Worm (Caenorhabditis elegans): Measurements from ENCODE around the gene sod-4.

sod-4 gene

ce11 chrIII:9461894-9462784 is 38.0 kb downstream of the sod-4 start:
- TF ChIP-seq flh-1 (GFP tag; optimal IDR thresholded peaks at IDR 0.05), result no peak
- TF ChIP-seq lin-13 (tag; optimal IDR thresholded peaks at IDR 0.05), result no peak
- no peak for TF ChIP-seq nhr-2 (tag; optimal IDR thresholded peaks at IDR 0.05)
- no peak for TF ChIP-seq zip-8 (tag; optimal IDR thresholded peaks at IDR 0.05)
- no peak for TF ChIP-seq ceh-83 (GFP tag; optimal IDR thresholded peaks at IDR 0.05)
- TF ChIP-seq M03D4.4 (tag; optimal IDR thresholded peaks at IDR 0.05), result no peak
- TF ChIP-seq unc-120 (tag; optimal IDR thresholded peaks at IDR 0.05; ENCODE audit: poor library complexity, severe bottlenecking), result no peak
- TF ChIP-seq ceh-39 (tag; optimal IDR thresholded peaks at IDR 0.05), result no peak
- TF ChIP-seq hlh-1 (tag; optimal IDR thresholded peaks at IDR 0.05), result no peak
- TF ChIP-seq ztf-11 (tag; optimal IDR thresholded peaks at IDR 0.05), result no peak

- TF ChIP-seq hlh-1 (tag; optimal IDR thresholded peaks at IDR 0.05), result peak; percentile 88
- TF ChIP-seq unc-120 (tag; optimal IDR thresholded peaks at IDR 0.05; ENCODE audit: poor library complexity, severe bottlenecking), result peak; percentile 57
- TF ChIP-seq cnd-1 (tag; optimal IDR thresholded peaks at IDR 0.05), result no peak
- TF ChIP-seq unc-62 (GFP tag; optimal IDR thresholded peaks at IDR 0.05), result peak; percentile 89
- TF ChIP-seq ces-1 (GFP tag; optimal IDR thresholded peaks at IDR 0.05), result no peak
- TF ChIP-seq nhr-2 (tag; optimal IDR thresholded peaks at IDR 0.05), result no peak
- TF ChIP-seq unc-39 (tag; optimal IDR thresholded peaks at IDR 0.05), result no peak
These were observed 42.7 kb downstream of the sod-4 start for ce11 chrIII:9457192-9458103.

- TF ChIP-seq mep-1 (tag; optimal IDR thresholded peaks at IDR 0.05) (peak; percentile 79), snpc-4 (tag; optimal IDR thresholded peaks at IDR 0.05) (no peak), lin-32 (GFP tag; optimal IDR thresholded peaks at IDR 0.05) (no peak), elt-3 (tag; optimal IDR thresholded peaks at IDR 0.05) (no peak), unc-39 (tag; optimal IDR thresholded peaks at IDR 0.05) (no peak), pha-4 (tag; optimal IDR thresholded peaks at IDR 0.05) (peak; percentile 81), elt-1 (tag; optimal IDR thresholded peaks at IDR 0.05; ENCODE audit: borderline replicate concordance, insufficient read depth) (no peak), mab-5 (tag; optimal IDR thresholded peaks at IDR 0.05) (no peak), unc-62 (GFP tag; optimal IDR thresholded peaks at IDR 0.05) (peak; percentile 30), tbx-8 (GFP tag; optimal IDR thresholded peaks at IDR 0.05) (no peak), cnd-1 (tag; optimal IDR thresholded peaks at IDR 0.05) (peak; percentile 18), ztf-11 (tag; optimal IDR thresholded peaks at IDR 0.05) (no peak), lsy-2 (tag; optimal IDR thresholded peaks at IDR 0.05) (peak; percentile 96), flh-1 (GFP tag; optimal IDR thresholded peaks at IDR 0.05) (no peak), ceh-43 (GFP tag; optimal IDR thresholded peaks at IDR 0.05) (no peak), zip-8 (tag; optimal IDR thresholded peaks at IDR 0.05) (no peak), nhr-76 (tag; optimal IDR thresholded peaks at IDR 0.05) (no peak), nhr-237 (tag; optimal IDR thresholded peaks at IDR 0.05) (peak; percentile 7), lin-13 (tag; optimal IDR thresholded peaks at IDR 0.05) (peak; percentile 40), nhr-28 (tag; optimal IDR thresholded peaks at IDR 0.05) (no peak), ces-1 (GFP tag; optimal IDR thresholded peaks at IDR 0.05) (peak; percentile 45), ceh-83 (GFP tag; optimal IDR thresholded peaks at IDR 0.05) (no peak), ham-2 (GFP tag; optimal IDR thresholded peaks at IDR 0.05) (no peak), unc-120 (tag; optimal IDR thresholded peaks at IDR 0.05; ENCODE audit: poor library complexity, severe bottlenecking) (peak; percentile 50), M03D4.4 (tag; optimal IDR thresholded peaks at IDR 0.05) (no peak), mls-2 (tag; optimal IDR thresholded peaks at IDR 0.05) (peak; percentile 36), drap-1 (GFP tag; optimal IDR thresholded peaks at IDR 0.05) (peak; percentile 28), sptf-1 (tag; optimal IDR thresholded peaks at IDR 0.05) (peak; percentile 69), bed-3 (GFP tag; optimal IDR thresholded peaks at IDR 0.05) (no peak), hlh-1 (tag; optimal IDR thresholded peaks at IDR 0.05) (peak; percentile 3), blmp-1 (tag; optimal IDR thresholded peaks at IDR 0.05) (no peak), sem-2 (GFP tag; optimal IDR thresholded peaks at IDR 0.05) (no peak), nhr-2 (tag; optimal IDR thresholded peaks at IDR 0.05) (peak; percentile 2), nhr-12 (tag; optimal IDR thresholded peaks at IDR 0.05) (no peak), ceh-39 (tag; optimal IDR thresholded peaks at IDR 0.05) (peak; percentile 98)
These were observed 44.1 kb downstream of the sod-4 start, which contains the start of the genes rheb-1 and spk-1 for ce11 chrIII:9455980-9456658. Gene rheb-1, minus strand, starts transcription at chrIII:9456030. Gene spk-1, plus strand, starts transcription at chrIII:9456608.

Measured in whole organism, mixed stage, embryonic.